Worm (Caenorhabditis elegans): ENCODE results near the gene F17C8.3.

DNA sequence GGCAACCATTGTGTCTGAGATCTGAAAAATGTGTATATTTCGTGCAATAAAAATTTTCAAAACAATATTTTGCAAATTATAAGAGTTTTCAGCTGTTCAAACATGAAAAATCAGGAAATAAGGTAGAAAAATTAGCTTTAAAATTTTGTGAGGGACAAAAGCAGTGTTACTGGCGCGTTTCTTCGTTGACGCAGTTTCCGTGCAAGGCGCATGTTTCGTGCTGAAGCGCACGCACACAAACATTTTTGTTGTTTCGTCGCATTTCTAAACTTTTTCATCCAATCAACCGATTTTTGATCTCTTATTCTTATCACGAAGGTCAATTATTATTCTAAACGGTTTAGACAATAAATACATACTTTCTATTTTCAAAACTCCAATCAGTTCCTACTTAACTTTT is 38.5 kb upstream of the F17C8.3 start, which contains the start of gene nifk-1:
- peak; percentile 9 to 87 for TF ChIP-seq lsy-2 (tag; optimal IDR thresholded peaks at IDR 0.05)
- TF ChIP-seq mbf-1 (tag; optimal IDR thresholded peaks at IDR 0.05): no peak
- TF ChIP-seq ztf-11 (tag; optimal IDR thresholded peaks at IDR 0.05): no peak
- no peak for TF ChIP-seq mdl-1 (tag; optimal IDR thresholded peaks at IDR 0.05)
- no peak for TF ChIP-seq mab-5 (tag; optimal IDR thresholded peaks at IDR 0.05)
- TF ChIP-seq ama-1 (optimal IDR thresholded peaks at IDR 0.05): no peak
- TF ChIP-seq fos-1 (tag; optimal IDR thresholded peaks at IDR 0.05): peak; percentile 70
- no peak for TF ChIP-seq ztf-1 (GFP tag; conservative IDR thresholded peaks at IDR 0.05)
- TF ChIP-seq ceh-82 (tag; optimal IDR thresholded peaks at IDR 0.05): no peak
- no peak for TF ChIP-seq nhr-237 (tag; optimal IDR thresholded peaks at IDR 0.05)
- TF ChIP-seq unc-55 (GFP tag; optimal IDR thresholded peaks at IDR 0.05): peak; percentile 77
- TF ChIP-seq blmp-1 (tag; optimal IDR thresholded peaks at IDR 0.05; ENCODE audit: insufficient read depth): peak; percentile 37
